Worm (Caenorhabditis elegans): ENCODE results near the gene F13A2.3.

The F13A2.3 gene

DNA sequence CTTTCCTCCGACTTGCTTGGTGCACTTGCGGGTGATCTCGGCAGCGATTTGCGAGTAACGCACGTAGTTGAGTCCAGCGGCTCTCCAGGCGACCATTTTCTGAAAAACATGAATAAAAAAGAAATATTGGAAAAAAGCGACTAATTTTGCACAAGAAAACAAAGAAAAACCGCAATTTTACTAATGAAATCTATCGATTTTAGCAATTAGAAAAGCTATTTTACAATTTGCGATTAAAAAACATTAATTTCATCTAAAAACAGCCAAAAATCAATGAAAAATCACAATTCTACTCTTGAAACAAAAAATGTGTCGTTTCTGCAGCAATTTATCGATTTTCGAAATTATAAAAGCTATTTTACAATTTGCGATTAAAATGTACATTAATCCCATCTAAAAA, 49.8 kb downstream of the F13A2.3 start, which contains the start of gene hpo-18:
Gene hpo-18, minus strand, starts transcription at position 101 of the 400 bp plus-strand sequence.
- TF ChIP-seq ceh-83 (GFP tag; optimal IDR thresholded peaks at IDR 0.05) (no peak), bed-3 (GFP tag; optimal IDR thresholded peaks at IDR 0.05) (no peak), nhr-28 (tag; optimal IDR thresholded peaks at IDR 0.05) (no peak), lin-32 (GFP tag; optimal IDR thresholded peaks at IDR 0.05) (no peak), hlh-1 (tag; optimal IDR thresholded peaks at IDR 0.05) (no peak), lsy-2 (tag; optimal IDR thresholded peaks at IDR 0.05) (no peak), flh-1 (GFP tag; optimal IDR thresholded peaks at IDR 0.05) (no peak), nhr-12 (tag; optimal IDR thresholded peaks at IDR 0.05) (no peak), ztf-11 (tag; optimal IDR thresholded peaks at IDR 0.05) (no peak), nhr-2 (tag; optimal IDR thresholded peaks at IDR 0.05) (no peak), lin-13 (tag; optimal IDR thresholded peaks at IDR 0.05) (no peak)

ce11 chrV:4345714-4346113, 50.4 kb downstream of the F13A2.3 start, which contains the start of gene figl-1:
Gene figl-1 (minus strand): TSS chrV:4345999.
- TF ChIP-seq ceh-43 (GFP tag; optimal IDR thresholded peaks at IDR 0.05) (no peak), elt-1 (tag; optimal IDR thresholded peaks at IDR 0.05; ENCODE audit: borderline replicate concordance, insufficient read depth) (no peak), drap-1 (GFP tag; optimal IDR thresholded peaks at IDR 0.05) (no peak), mep-1 (tag; optimal IDR thresholded peaks at IDR 0.05) (no peak), unc-62 (GFP tag; optimal IDR thresholded peaks at IDR 0.05) (no peak), zip-8 (tag; optimal IDR thresholded peaks at IDR 0.05) (no peak), unc-39 (tag; optimal IDR thresholded peaks at IDR 0.05) (no peak), elt-3 (tag; optimal IDR thresholded peaks at IDR 0.05) (no peak), snpc-4 (tag; optimal IDR thresholded peaks at IDR 0.05) (no peak), ces-1 (GFP tag; optimal IDR thresholded peaks at IDR 0.05) (no peak), ceh-83 (GFP tag; optimal IDR thresholded peaks at IDR 0.05) (no peak), pha-4 (tag; optimal IDR thresholded peaks at IDR 0.05) (no peak), lin-32 (GFP tag; optimal IDR thresholded peaks at IDR 0.05) (no peak), flh-1 (GFP tag; optimal IDR thresholded peaks at IDR 0.05) (no peak)
